Fruit fly (Drosophila melanogaster) whole organism, adult: ENCODE measurements around the gene sordd2.
A peak's percentile ranks its signal among the peaks of the same experiment; 100 is the strongest.

Source experiments
- CG12768 ChIP-seq: fragments of 200-800 bp; sonication (Bioruptor generic); optimal IDR thresholded peaks from 2 replicates; lab custom pipeline; 2017; ENCODE audit warnings: missing biosample characterization, missing genetic modification characterization, mild to moderate bottlenecking, moderate library complexity, missing genetic modification reagents
- CG1620 ChIP-seq: fragments of 200-800 bp; sonication (Bioruptor generic); optimal IDR thresholded peaks from 2 replicates; lab custom pipeline; 2016; ENCODE audit warnings: missing biosample characterization, missing genetic modification characterization
- CG5204 ChIP-seq: fragments of 200-800 bp; sonication (Bioruptor generic); optimal IDR thresholded peaks from 2 replicates; lab custom pipeline; 2016; ENCODE audit warnings: missing biosample characterization, missing genetic modification characterization
- CG7045 ChIP-seq: fragments of 200-800 bp; sonication (Bioruptor generic); optimal IDR thresholded peaks from 2 replicates; lab custom pipeline; 2017; ENCODE audit warnings: missing biosample characterization, mild to moderate bottlenecking, missing genetic modification characterization
- Clk ChIP-seq: fragments of 200-800 bp; sonication (Bioruptor generic); optimal IDR thresholded peaks from 2 replicates; lab custom pipeline; 2017; ENCODE audit warnings: missing biosample characterization, missing genetic modification characterization
- Crg-1 ChIP-seq: fragments of 200-800 bp; sonication (Bioruptor generic); optimal IDR thresholded peaks from 2 replicates; lab custom pipeline; 2016; ENCODE audit warnings: missing biosample characterization, missing genetic modification characterization
- Hr96 ChIP-seq: fragments of 200-800 bp; sonication (Bioruptor generic); optimal IDR thresholded peaks from 2 replicates; lab custom pipeline; 2016; ENCODE audit warnings: missing biosample characterization, missing genetic modification characterization
- cic ChIP-seq: fragments of 200-800 bp; sonication (Bioruptor generic); optimal IDR thresholded peaks from 2 replicates; lab custom pipeline; 2017; ENCODE audit warnings: missing biosample characterization, mild to moderate bottlenecking, missing genetic modification characterization, moderate library complexity
- kay ChIP-seq: fragments of 200-800 bp; sonication (Bioruptor generic); peaks from one replicate; lab custom pipeline; 2016; ENCODE audit warnings: missing biosample characterization, missing genetic modification characterization, borderline replicate concordance
- pad ChIP-seq: fragments of 200-800 bp; sonication (Bioruptor generic); optimal IDR thresholded peaks from 3 replicates; lab custom pipeline; 2017; ENCODE audit warnings: missing biosample characterization, missing genetic modification characterization, mild to moderate bottlenecking, moderate library complexity, missing genetic modification reagents

- TF ChIP-seq Clk (no peak), kay (GFP tag; lab: Kevin White, UChicago) (peak; percentile 45), CG7045 (GFP tag; lab: Kevin White, UChicago) (no peak), Hr96 (no peak), CG12768 (GFP tag; lab: Kevin White, UChicago) (no peak), CG5204 (GFP tag; lab: Kevin White, UChicago) (no peak), cic (GFP tag; lab: Kevin White, UChicago) (no peak), Crg-1 (no peak), CG1620 (GFP tag; lab: Kevin White, UChicago) (no peak), pad (GFP tag; lab: Kevin White, UChicago) (no peak)
These were observed 37.7 kb downstream of the sordd2 start for dm6 chrX:15761298-15761640.
